Worm (Caenorhabditis elegans): ENCODE results near the gene B0403.3.

B0403.3 gene

DNA sequence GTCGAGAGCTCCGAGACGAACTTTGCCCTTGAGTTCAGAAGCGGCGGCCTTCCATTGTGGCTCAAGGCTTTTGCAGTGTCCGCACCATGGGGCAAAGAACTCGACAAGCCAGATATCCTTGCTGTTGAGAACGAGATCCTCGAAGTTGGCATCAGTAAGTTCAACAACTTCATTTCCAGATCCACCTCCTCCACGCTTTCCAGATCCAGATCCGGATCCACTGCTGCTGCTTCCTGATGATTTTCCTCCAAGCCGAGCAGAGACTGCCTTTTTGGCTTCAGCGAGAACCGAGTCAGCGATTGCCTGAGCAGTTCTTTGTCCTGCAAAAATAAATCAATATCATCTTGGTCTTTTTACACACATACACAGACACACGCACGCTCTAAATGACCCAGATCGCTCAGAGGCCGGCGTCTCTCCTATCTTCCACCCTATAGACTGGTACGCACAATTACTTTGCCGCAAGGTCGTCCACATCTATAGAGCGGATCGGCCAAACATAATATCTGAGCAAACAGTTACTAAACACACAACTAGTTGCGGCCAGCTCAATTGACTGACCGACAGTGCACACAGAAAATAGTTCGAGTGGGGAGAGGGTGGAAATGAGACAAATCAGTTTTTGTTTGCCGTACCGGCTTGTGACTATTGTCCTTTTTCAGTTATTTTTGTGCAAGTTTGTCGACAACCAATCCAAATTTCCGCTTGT, 4.3 kb upstream of the B0403.3 start:
- TF ChIP-seq F13H6.1 (tag; optimal IDR thresholded peaks at IDR 0.05), result peak; percentile 45
- no peak for TF ChIP-seq nhr-77 (tag; optimal IDR thresholded peaks at IDR 0.05)
- TF ChIP-seq lin-13 (GFP tag; optimal IDR thresholded peaks at IDR 0.05), result no peak
- TF ChIP-seq unc-39 (tag; optimal IDR thresholded peaks at IDR 0.05), result no peak
- TF ChIP-seq mab-5 (tag; optimal IDR thresholded peaks at IDR 0.05), result no peak
- no peak for TF ChIP-seq peb-1 (tag; optimal IDR thresholded peaks at IDR 0.05)
- no peak for TF ChIP-seq ZK546.5 (tag; optimal IDR thresholded peaks at IDR 0.05)
- no peak for TF ChIP-seq mdl-1 (tag; optimal IDR thresholded peaks at IDR 0.05)
- no peak for TF ChIP-seq nhr-23 (tag; optimal IDR thresholded peaks at IDR 0.05)
- TF ChIP-seq sma-3 (GFP tag; optimal IDR thresholded peaks at IDR 0.05), result no peak
- TF ChIP-seq nhr-129 (tag; optimal IDR thresholded peaks at IDR 0.05), result peak; percentile 53
- no peak for TF ChIP-seq ama-1 (optimal IDR thresholded peaks at IDR 0.05)

DNA sequence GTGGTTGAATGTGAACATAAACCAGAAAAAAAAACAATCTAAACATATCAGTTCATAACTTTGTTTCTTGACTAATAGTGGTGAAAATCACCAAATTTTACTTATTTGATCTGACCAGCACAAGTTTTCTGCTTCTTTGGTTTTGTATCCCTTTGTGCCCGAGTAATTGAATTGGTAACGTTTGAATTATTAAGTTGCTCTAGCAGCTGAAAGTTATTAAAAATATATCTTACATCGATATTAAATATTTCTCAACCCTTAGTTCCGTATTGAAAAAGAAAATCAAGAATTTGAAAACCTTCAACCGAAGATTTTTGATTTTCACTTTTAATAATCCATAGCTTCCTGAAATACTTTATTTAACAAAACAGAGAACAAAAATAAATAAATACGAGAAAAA, 2.9 kb upstream of the B0403.3 start:
- TF ChIP-seq R02D3.7 (tag; optimal IDR thresholded peaks at IDR 0.05) (no peak), dmd-4 (tag; optimal IDR thresholded peaks at IDR 0.05) (no peak), lin-11 (tag; optimal IDR thresholded peaks at IDR 0.05) (no peak), F13H6.1 (tag; optimal IDR thresholded peaks at IDR 0.05) (no peak), alr-1 (tag; optimal IDR thresholded peaks at IDR 0.05) (no peak), ceh-82 (tag; optimal IDR thresholded peaks at IDR 0.05) (no peak), mab-5 (tag; optimal IDR thresholded peaks at IDR 0.05) (no peak), nhr-21 (tag; optimal IDR thresholded peaks at IDR 0.05) (no peak)

DNA sequence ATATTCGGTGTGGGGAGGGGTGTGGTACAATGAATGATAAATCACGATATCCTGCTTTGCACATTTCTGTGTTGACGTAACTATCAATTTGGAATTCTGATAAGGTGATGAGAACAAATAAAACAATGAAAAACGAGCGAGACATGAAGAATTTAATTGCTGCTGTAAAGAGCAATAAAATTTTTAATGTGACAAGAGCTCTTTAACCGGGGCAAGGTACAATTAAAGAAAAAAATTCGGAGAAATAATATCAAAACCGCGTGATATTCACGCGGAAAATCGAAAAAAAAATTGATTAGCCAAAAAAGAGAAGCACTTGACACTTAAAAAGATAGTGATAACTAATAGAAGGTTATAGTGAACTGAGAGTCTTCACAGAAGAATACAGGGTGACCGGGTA, 1.9 kb downstream of the B0403.3 start:
- peak; percentile 3 for TF ChIP-seq fos-1 (tag; optimal IDR thresholded peaks at IDR 0.05)
- TF ChIP-seq mdl-1 (tag; optimal IDR thresholded peaks at IDR 0.05), result no peak

DNA sequence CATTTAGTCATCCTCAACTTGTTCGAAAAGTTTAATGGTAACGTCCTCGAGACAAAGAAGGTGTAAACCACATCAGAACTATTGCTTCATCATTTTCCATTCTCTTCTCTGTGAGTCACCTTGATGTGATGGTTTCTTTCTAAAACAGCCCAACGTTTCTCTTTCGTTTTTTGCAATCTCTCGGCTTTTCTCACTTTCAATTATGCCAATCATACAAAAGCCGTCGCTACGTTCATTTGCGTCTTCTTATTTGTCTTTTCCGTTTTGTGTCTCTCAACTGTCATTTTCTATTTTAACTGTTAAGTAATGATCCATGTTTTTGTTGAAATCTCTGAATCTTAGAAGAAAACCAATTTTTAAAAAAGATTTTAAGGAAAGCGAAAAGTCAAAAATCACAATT, 5.8 kb downstream of the B0403.3 start, which contains the start of gene B0403.5:
B0403.5 (plus strand) TSS at position 368 of the 400 bp plus-strand sequence.
- TF ChIP-seq R02D3.7 (tag; optimal IDR thresholded peaks at IDR 0.05), result no peak
- TF ChIP-seq snpc-4 (tag; optimal IDR thresholded peaks at IDR 0.05), result no peak
- no peak for TF ChIP-seq unc-55 (GFP tag; optimal IDR thresholded peaks at IDR 0.05)
- no peak for TF ChIP-seq lin-13 (GFP tag; optimal IDR thresholded peaks at IDR 0.05)
- peak; percentile 51 for TF ChIP-seq blmp-1 (tag; optimal IDR thresholded peaks at IDR 0.05; ENCODE audit: insufficient read depth)
- TF ChIP-seq nhr-11 (tag; optimal IDR thresholded peaks at IDR 0.05), result no peak
- no peak for TF ChIP-seq sem-4 (tag; optimal IDR thresholded peaks at IDR 0.05)

DNA sequence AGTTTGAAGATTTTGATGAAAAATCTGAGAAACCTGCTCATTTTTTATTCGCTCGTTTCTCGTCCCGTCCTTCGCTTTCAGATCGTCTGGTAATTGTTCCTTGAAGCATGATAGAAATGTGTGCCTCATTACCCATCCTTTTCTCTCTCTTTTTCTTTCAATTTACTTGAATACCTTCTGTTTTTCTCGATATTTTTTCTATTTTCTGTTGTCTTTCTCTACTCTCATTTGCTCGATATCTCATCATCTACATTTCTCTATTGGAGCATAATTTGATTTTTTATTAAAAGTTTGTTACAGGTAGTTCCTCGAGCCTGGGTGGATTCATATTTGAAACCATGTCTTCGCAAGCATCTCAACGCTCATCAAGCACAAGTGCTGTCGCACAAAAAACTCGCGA, 12.8 kb downstream of the B0403.3 start, which contains the start of gene ubc-17:
ubc-17 (plus strand) TSS at position 301 of the 400 bp plus-strand sequence.
- TF ChIP-seq gmeb-1 (tag; optimal IDR thresholded peaks at IDR 0.05) (no peak), zag-1 (tag; optimal IDR thresholded peaks at IDR 0.05) (no peak), nhr-129 (tag; optimal IDR thresholded peaks at IDR 0.05) (no peak), unc-62 (GFP tag; optimal IDR thresholded peaks at IDR 0.05) (no peak), skn-1 (tag; optimal IDR thresholded peaks at IDR 0.05) (no peak), elt-1 (tag; optimal IDR thresholded peaks at IDR 0.05) (no peak), Y55F3AM.14 (GFP tag; optimal IDR thresholded peaks at IDR 0.05) (no peak), nhr-6 (tag; optimal IDR thresholded peaks at IDR 0.05) (no peak), lin-13 (GFP tag; optimal IDR thresholded peaks at IDR 0.05) (no peak), sma-3 (GFP tag; optimal IDR thresholded peaks at IDR 0.05) (no peak), unc-55 (GFP tag; optimal IDR thresholded peaks at IDR 0.05) (no peak), egl-27 (tag; optimal IDR thresholded peaks at IDR 0.05) (no peak), sem-4 (tag; optimal IDR thresholded peaks at IDR 0.05) (no peak), ceh-16 (tag; optimal IDR thresholded peaks at IDR 0.05) (no peak), F13H6.1 (tag; optimal IDR thresholded peaks at IDR 0.05) (no peak), nhr-237 (tag; optimal IDR thresholded peaks at IDR 0.05) (no peak), nhr-10 (tag; optimal IDR thresholded peaks at IDR 0.05) (no peak), dmd-4 (tag; optimal IDR thresholded peaks at IDR 0.05) (no peak), sma-9 (GFP tag; optimal IDR thresholded peaks at IDR 0.05) (no peak), sma-9 (tag; optimal IDR thresholded peaks at IDR 0.05) (no peak)

Measured in whole organism, L2 larva.